Fruit fly (Drosophila melanogaster) whole organism, larva: ENCODE data around the gene snz.

Source experiments
- noc ChIP-seq: fragments of 200-800 bp; sonication (Bioruptor generic); optimal IDR thresholded peaks from 3 replicates; lab custom pipeline; 2019; ENCODE audit warnings: missing biosample characterization, mild to moderate bottlenecking, missing genetic modification characterization, moderate library complexity

snz gene

DNA sequence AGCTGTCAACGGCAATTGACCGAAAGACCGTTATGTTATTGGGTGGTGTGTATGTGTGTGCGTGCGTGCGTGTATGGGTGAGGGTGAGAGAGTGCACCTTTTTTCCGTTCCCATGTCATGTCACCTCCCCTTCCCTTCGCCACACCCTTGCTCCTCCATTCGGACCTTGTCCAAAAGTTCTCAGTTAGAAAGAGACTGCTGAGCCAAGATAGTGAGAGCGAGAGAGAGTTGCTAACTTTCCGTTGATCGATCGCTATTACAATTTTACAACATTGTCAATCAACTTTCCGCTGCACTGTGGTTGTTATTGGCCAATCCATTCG, 26.6 kb downstream of the snz start:
- no peak for TF ChIP-seq noc

- no peak for TF ChIP-seq noc
Observed at dm6 chrX:7944151-7944713, 32.3 kb downstream of the snz start.

- peak; percentile 38 for TF ChIP-seq noc
Observed at dm6 chrX:7944772-7945722, 33.2 kb downstream of the snz start.

- no peak for TF ChIP-seq noc
Observed at dm6 chrX:7946858-7947313, 35.0 kb downstream of the snz start, which contains the start of gene orion. Gene orion (minus strand): TSS chrX:7946908.

- no peak for TF ChIP-seq noc
Observed at dm6 chrX:7955890-7956289, 44.0 kb downstream of the snz start, which contains the start of the genes CG15332 and CG15330. Gene CG15332 (minus strand): TSS chrX:7955990. Gene CG15330 (plus strand): TSS chrX:7956064.

dm6 chrX:7959025-7959424, 47.1 kb downstream of the snz start:
- no peak for TF ChIP-seq noc

- no peak for TF ChIP-seq noc
Observed at dm6 chrX:7959512-7959911, 47.6 kb downstream of the snz start.

DNA sequence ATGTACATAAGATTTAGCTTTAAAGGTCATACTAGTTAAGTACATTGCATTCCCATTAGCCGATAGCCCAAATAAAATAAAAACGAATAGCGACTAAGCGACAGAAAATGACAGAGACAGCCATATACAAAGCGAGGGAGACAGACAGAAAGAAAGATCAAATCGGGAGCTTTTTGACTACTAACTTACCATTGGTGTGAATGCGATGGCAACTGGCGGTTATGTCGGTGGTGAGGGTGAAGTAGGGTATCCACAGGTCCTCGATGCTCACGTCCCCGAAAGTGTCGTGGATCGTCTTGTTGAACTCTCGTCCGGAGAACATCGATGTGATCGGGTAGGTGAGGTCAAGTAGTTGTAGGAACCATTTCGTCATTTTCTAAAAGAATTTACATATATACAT, 49.1 kb downstream of the snz start:
- TF ChIP-seq noc: no peak

DNA sequence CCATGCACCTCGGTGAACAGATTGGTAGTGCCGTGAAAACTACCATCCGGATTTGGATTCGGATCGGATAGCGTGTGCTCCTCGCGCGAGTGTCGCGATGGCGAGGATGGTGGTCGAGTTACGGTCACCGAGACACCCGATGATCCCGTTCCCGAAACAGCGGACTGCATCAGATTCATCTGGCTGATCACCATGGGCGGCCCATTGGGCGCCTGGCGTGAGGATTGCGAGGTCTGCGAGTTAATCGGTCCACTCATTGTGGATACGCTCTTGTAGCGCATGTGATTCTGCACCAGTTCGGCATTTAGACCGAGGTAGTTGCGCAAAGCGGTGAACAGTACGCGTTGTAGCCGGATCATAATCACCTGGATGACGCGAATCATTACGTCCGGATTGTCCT, 51.8 kb downstream of the snz start, which contains the start of gene sn:
Gene sn (plus strand): TSS at position 301 of the 400 bp plus-strand sequence.
- no peak for TF ChIP-seq noc

DNA sequence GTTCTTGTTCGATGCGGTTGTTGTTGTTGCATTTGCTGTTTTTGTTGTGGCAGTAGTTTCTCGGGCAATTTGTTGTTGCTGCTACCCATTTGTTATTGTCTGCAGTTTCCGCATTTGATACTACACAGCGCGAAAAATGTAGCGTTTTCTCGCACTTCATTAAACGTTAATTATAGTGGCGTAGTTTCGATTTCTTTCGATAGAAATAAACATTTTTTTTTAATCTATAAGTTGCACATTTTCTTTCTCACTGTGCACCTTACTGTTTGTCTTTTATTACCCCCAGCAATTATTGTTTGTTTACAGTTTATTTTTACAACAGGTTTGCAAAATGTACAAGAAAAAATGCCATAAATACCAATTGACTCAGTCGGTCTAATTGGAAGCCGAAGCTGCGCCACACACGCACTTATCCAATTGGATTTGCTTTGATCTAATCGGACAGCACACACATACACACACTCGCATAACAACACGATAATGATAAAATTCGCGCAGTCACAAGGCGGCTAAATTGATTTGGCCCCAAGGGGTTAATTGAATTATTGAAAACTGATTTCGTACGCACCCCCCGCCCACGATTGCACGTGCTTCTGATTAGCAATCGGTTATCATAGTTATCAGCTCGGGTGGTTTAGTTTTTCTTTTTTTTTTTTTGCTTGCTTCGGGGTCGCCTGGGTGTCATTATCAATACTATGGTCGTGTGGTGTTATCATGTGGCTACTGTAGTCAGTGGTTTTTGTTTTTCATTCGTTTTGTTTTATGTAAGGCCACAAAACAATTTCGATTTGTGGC, 54.1 kb downstream of the snz start:
- TF ChIP-seq noc: no peak

DNA sequence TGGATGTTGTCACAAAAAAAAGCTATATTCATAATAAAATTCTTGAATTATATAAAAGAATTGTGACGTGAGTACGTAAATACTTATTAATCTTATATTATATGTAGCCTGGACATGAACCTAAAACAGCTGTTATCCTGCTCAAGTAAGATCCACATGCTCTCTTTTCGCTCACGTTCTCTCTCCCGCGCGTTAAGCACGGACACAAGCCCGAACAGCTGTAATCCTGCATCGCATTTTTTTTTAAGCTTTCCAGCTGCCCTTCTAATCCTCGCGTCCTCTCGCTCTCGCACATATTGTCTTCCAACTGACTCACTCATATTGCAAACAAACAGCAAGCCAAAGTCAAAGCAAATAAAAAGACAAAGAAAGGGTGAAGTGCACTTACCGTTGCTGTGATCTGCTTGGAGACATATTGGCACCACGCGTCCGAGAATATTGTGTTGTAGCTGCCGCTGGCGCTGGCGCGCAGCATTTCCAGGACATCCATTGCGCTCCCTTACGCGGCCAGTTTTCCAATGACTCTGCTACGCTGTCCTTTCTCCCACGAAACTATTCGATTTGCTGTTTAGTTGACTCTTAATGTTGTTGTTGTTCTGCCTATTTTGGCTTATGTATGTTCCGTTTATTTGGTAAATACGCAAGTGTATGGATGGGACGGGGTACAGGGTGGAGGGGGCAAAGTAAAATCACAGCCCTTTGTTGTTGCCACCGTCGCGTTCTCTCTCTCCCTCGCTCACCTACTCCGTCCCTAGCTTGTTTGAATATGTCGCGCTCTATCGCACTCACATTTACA, 55.4 kb downstream of the snz start:
- no peak for TF ChIP-seq noc

DNA sequence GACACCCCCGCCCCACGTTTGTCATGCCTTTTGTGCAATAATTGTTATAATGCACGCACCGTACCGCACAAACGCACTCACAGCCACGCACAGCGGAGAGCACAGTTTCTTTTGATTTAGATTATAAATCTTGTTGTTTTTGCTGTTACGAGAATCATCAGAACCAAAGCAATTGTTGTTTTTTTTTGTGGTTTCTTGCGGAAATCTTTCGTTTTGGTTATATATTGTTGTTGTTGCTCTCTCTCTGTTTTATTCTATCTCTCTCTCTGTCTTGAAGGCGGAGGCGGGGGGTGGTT, 55.9 kb downstream of the snz start:
- no peak for TF ChIP-seq noc
